Fruit fly (Drosophila melanogaster) Kc167 (cell line): ENCODE results near the gene CG9928.

Experiments
- Myc ChIP-seq: fragments of >200 bp; optimal IDR thresholded peaks from 2 replicates; lab custom pipeline; 2017; ENCODE audit warnings: missing external identifiers
- Sin3A ChIP-seq: fragments of >200 bp; optimal IDR thresholded peaks from 2 replicates; lab custom pipeline; 2018; ENCODE audit warnings: missing external identifiers
- h ChIP-seq: fragments of >200 bp; optimal IDR thresholded peaks from 3 replicates; lab custom pipeline; 2018; ENCODE audit warnings: missing external identifiers
- insv ChIP-seq: fragments of >200 bp; optimal IDR thresholded peaks from 3 replicates; lab custom pipeline; 2018; ENCODE audit warnings: missing external identifiers
- psq ChIP-seq: fragments of >200 bp; optimal IDR thresholded peaks from 2 replicates; lab custom pipeline; 2017; ENCODE audit warnings: missing external identifiers
- ttk ChIP-seq: sonication (Bioruptor generic); optimal IDR thresholded peaks from 2 replicates; lab custom pipeline; 2017; ENCODE audit warnings: missing external identifiers

DNA sequence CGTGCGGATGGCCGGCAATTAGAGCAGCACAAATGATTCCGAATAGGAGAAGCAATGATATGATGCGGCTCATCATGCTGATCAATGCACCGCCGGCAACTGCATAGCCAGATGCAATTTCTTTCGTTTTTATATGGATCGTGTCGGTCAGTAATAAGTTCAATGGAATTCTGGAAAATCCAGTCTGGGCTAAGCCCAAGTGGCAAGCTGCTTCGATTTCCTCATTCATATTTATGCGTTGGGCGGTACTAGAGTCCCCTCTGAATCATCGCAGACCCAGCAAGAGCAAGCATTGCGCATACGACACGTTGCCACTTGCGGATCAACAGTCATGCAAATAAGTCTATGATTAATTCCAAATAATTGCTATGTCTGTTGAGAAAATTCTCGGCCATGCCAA lies 819 bp upstream of the CG9928 start, which contains the start of gene CG16978:
- TF ChIP-seq psq (lab: Kevin White, UChicago) = no peak
- no peak for TF ChIP-seq ttk (lab: Kevin White, UChicago)
- no peak for TF ChIP-seq Myc (lab: Kevin White, UChicago)
- no peak for TF ChIP-seq Sin3A (lab: Kevin White, UChicago)
- no peak for TF ChIP-seq h (lab: Kevin White, UChicago)
- no peak for TF ChIP-seq insv
